Worm (Caenorhabditis elegans): Measurements from ENCODE around the gene ZK6.8.

Gene ZK6.8

DNA sequence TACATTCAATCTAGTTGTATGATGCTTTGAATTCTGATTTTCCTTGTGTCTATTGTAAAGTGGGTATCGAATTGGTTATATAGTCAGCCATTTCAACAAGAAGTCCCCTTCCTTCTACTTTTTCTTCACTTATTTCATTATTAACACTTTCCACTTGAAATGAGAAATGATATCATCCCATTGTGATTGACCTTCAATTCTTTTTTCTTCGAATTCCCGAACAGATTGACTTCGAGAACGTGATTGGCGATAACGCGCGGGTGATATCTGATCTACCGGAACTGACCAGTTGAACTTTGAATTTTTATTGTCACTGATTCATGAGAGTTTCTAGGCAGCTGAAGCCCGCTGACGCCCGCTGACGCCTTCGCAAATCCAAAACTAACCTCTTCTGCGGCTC, 3.5 kb upstream of the ZK6.8 start:
- TF ChIP-seq mls-2 (tag; optimal IDR thresholded peaks at IDR 0.05) (no peak), ham-2 (GFP tag; optimal IDR thresholded peaks at IDR 0.05) (no peak)

DNA sequence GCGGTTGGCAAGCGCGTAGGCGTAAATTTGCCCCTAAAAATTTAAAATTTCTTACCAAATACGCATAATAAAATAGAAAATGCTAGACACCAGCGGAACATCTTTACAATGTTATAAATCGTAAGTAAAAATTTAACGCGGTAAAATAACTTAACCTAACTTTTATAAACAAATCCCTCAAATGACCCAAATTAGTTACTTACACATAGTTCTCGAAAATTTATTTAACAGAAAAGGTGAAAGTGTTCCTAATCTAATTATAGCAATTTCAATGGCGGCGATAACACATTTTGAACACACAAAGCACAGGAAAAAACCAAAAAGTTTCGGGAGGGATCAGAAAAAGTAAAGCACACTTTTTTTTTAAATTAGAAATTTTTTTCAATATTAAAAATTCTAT, 1.5 kb upstream of the ZK6.8 start, which contains the start of gene mltn-8:
Gene mltn-8, minus strand, starts transcription at position 101 of the 400 bp plus-strand sequence.
- no peak for TF ChIP-seq nhr-76 (tag; optimal IDR thresholded peaks at IDR 0.05)
- no peak for TF ChIP-seq ceh-39 (tag; optimal IDR thresholded peaks at IDR 0.05)
- no peak for TF ChIP-seq mep-1 (tag; optimal IDR thresholded peaks at IDR 0.05)
- no peak for TF ChIP-seq lin-13 (tag; optimal IDR thresholded peaks at IDR 0.05)
- no peak for TF ChIP-seq pha-4 (tag; optimal IDR thresholded peaks at IDR 0.05)
- TF ChIP-seq ceh-83 (GFP tag; optimal IDR thresholded peaks at IDR 0.05), result no peak
- TF ChIP-seq ceh-43 (GFP tag; optimal IDR thresholded peaks at IDR 0.05), result no peak
- no peak for TF ChIP-seq ztf-11 (tag; optimal IDR thresholded peaks at IDR 0.05)
- TF ChIP-seq mab-5 (tag; optimal IDR thresholded peaks at IDR 0.05), result no peak
- no peak for TF ChIP-seq blmp-1 (tag; optimal IDR thresholded peaks at IDR 0.05)
- TF ChIP-seq lin-32 (GFP tag; optimal IDR thresholded peaks at IDR 0.05), result no peak
- no peak for TF ChIP-seq lsy-2 (tag; optimal IDR thresholded peaks at IDR 0.05)
- TF ChIP-seq elt-1 (tag; optimal IDR thresholded peaks at IDR 0.05; ENCODE audit: borderline replicate concordance, insufficient read depth), result no peak

DNA sequence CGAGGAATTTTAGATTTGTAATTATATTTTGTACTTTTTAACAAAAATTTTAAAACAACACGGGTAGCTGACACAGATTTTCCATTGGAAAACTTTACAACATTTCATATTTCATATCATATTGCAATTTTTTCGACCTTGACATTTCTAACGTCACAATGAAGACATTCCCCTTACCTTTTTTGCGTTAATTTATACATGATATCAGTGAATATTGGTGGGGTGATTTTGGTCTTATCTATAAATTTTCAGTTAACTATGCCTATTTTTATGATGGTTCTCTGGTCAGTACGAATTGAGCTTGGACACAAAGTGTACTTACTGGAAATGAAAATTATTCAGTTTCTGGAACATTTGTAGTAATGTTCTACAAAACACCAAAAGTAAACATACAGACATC, 2.8 kb downstream of the ZK6.8 start:
- TF ChIP-seq ces-1 (GFP tag; optimal IDR thresholded peaks at IDR 0.05) (no peak), tbx-8 (GFP tag; optimal IDR thresholded peaks at IDR 0.05) (no peak), pha-4 (tag; optimal IDR thresholded peaks at IDR 0.05) (no peak), elt-1 (tag; optimal IDR thresholded peaks at IDR 0.05; ENCODE audit: borderline replicate concordance, insufficient read depth) (no peak), lin-32 (GFP tag; optimal IDR thresholded peaks at IDR 0.05) (no peak), mep-1 (tag; optimal IDR thresholded peaks at IDR 0.05) (no peak), nhr-76 (tag; optimal IDR thresholded peaks at IDR 0.05) (no peak), ham-2 (GFP tag; optimal IDR thresholded peaks at IDR 0.05) (no peak), unc-39 (tag; optimal IDR thresholded peaks at IDR 0.05) (no peak), drap-1 (GFP tag; optimal IDR thresholded peaks at IDR 0.05) (no peak), zip-8 (tag; optimal IDR thresholded peaks at IDR 0.05) (no peak), ceh-43 (GFP tag; optimal IDR thresholded peaks at IDR 0.05) (no peak), bed-3 (GFP tag; optimal IDR thresholded peaks at IDR 0.05) (no peak), hlh-1 (tag; optimal IDR thresholded peaks at IDR 0.05) (no peak), mls-2 (tag; optimal IDR thresholded peaks at IDR 0.05) (no peak), mab-5 (tag; optimal IDR thresholded peaks at IDR 0.05) (no peak), sptf-1 (tag; optimal IDR thresholded peaks at IDR 0.05) (no peak), nhr-12 (tag; optimal IDR thresholded peaks at IDR 0.05) (no peak), nhr-2 (tag; optimal IDR thresholded peaks at IDR 0.05) (no peak)

DNA sequence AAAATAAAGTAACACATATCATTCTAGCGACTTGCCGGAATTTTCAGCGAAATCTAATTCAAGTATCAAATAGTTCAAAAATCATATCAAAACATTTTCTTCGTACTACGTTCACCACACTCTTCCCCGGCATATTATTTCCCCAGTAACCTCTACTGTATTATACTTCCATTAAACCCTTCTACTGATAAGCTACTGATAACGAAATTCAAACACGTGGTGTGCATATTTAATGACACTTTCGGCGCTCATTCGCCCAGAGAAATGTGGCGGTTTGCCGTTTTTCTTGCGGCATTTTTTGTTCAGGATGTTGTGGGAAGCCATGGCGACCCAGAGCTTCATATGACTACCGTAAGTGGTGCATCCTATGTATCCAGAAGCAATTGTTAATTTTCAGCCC, 3.8 kb downstream of the ZK6.8 start, which contains the start of gene lipl-5:
Gene lipl-5, plus strand, starts transcription at position 259 of the 400 bp plus-strand sequence.
- TF ChIP-seq ham-2 (GFP tag; optimal IDR thresholded peaks at IDR 0.05) (no peak), ztf-11 (tag; optimal IDR thresholded peaks at IDR 0.05) (no peak), cnd-1 (tag; optimal IDR thresholded peaks at IDR 0.05) (no peak), ceh-83 (GFP tag; optimal IDR thresholded peaks at IDR 0.05) (no peak), flh-1 (GFP tag; optimal IDR thresholded peaks at IDR 0.05) (no peak), mls-2 (tag; optimal IDR thresholded peaks at IDR 0.05) (no peak), nhr-76 (tag; optimal IDR thresholded peaks at IDR 0.05) (no peak), unc-39 (tag; optimal IDR thresholded peaks at IDR 0.05) (no peak), tbx-8 (GFP tag; optimal IDR thresholded peaks at IDR 0.05) (no peak)

DNA sequence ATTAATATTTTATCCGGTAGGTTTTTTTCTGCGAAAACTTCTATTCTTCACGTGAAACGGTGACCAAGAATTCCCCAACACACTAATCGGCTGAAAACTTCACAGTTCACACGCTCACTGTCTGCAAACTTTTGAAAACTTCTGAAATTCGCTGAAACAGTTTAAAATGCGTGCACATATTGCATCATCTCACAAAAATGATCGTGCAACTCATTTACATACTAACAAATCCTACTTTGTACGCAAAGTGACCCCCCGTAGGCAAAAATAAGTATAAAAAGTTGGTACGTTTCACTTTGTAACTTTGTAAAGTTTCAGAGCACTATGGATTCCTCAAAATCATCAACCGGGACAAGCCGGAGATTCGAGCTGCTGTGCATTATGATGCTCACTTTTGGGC, 6.7 kb downstream of the ZK6.8 start, which contains the start of gene ZK6.6:
Gene ZK6.6, plus strand, starts transcription at position 301 of the 400 bp plus-strand sequence.
- TF ChIP-seq nhr-12 (tag; optimal IDR thresholded peaks at IDR 0.05) (no peak), ceh-39 (tag; optimal IDR thresholded peaks at IDR 0.05) (no peak), ztf-11 (tag; optimal IDR thresholded peaks at IDR 0.05) (no peak), elt-1 (tag; optimal IDR thresholded peaks at IDR 0.05; ENCODE audit: borderline replicate concordance, insufficient read depth) (no peak), unc-39 (tag; optimal IDR thresholded peaks at IDR 0.05) (no peak), mep-1 (tag; optimal IDR thresholded peaks at IDR 0.05) (no peak), ceh-43 (GFP tag; optimal IDR thresholded peaks at IDR 0.05) (no peak), unc-62 (GFP tag; optimal IDR thresholded peaks at IDR 0.05) (no peak), unc-120 (tag; optimal IDR thresholded peaks at IDR 0.05; ENCODE audit: poor library complexity, severe bottlenecking) (no peak), mls-2 (tag; optimal IDR thresholded peaks at IDR 0.05) (no peak), nhr-237 (tag; optimal IDR thresholded peaks at IDR 0.05) (no peak), cnd-1 (tag; optimal IDR thresholded peaks at IDR 0.05) (no peak), nhr-2 (tag; optimal IDR thresholded peaks at IDR 0.05) (no peak), hlh-1 (tag; optimal IDR thresholded peaks at IDR 0.05) (no peak), ceh-83 (GFP tag; optimal IDR thresholded peaks at IDR 0.05) (no peak), lin-32 (GFP tag; optimal IDR thresholded peaks at IDR 0.05) (no peak), lsy-2 (tag; optimal IDR thresholded peaks at IDR 0.05) (no peak)
